Worm (Caenorhabditis elegans) whole organism, mixed stage, embryonic: ENCODE measurements around the gene hmit-1.1.

Source experiments
- blmp-1 ChIP-seq: fragments of 150-350 bp; optimal IDR thresholded peaks from 2 replicates; lab custom pipeline; 2014; ENCODE audit warnings: missing biosample characterization, missing genetic modification characterization
- drap-1 ChIP-seq: fragments of 200-800 bp; sonication (Bioruptor generic); optimal IDR thresholded peaks from 3 replicates; lab custom pipeline; 2018; ENCODE audit warnings: mild to moderate bottlenecking, missing genetic modification characterization, missing compliant biosample characterization
- elt-1 ChIP-seq: sonication (generic microtip); optimal IDR thresholded peaks from 2 replicates; lab custom pipeline; 2017; ENCODE audit warnings: missing genetic modification characterization, mild to moderate bottlenecking, missing compliant biosample characterization, antibody characterized with exemption, moderate library complexity, borderline replicate concordance; ENCODE audit not compliant: insufficient read depth
- lsy-2 ChIP-seq: fragments of 150-350 bp; optimal IDR thresholded peaks from 2 replicates; lab custom pipeline; 2014; ENCODE audit warnings: missing biosample characterization, missing genetic modification characterization
- mep-1 ChIP-seq: fragments of 150-350 bp; optimal IDR thresholded peaks from 2 replicates; lab custom pipeline; 2017; ENCODE audit warnings: missing biosample characterization, missing genetic modification reagents, missing genetic modification characterization, inconsistent platforms
- nhr-2 ChIP-seq: fragments of 150-350 bp; optimal IDR thresholded peaks from 2 replicates; lab custom pipeline; 2014; ENCODE audit warnings: missing biosample characterization, missing genetic modification characterization
- nhr-237 ChIP-seq: fragments of 150-350 bp; optimal IDR thresholded peaks from 2 replicates; lab custom pipeline; 2014; ENCODE audit warnings: missing biosample characterization, missing genetic modification characterization
- nhr-76 ChIP-seq: sonication (generic microtip); optimal IDR thresholded peaks from 2 replicates; lab custom pipeline; 2017; ENCODE audit warnings: missing biosample characterization, missing genetic modification characterization
- pha-4 ChIP-seq: fragments of 150-350 bp; optimal IDR thresholded peaks from 2 replicates; lab custom pipeline; 2018; ENCODE audit warnings: missing biosample characterization, missing genetic modification reagents, missing genetic modification characterization
- snpc-4 ChIP-seq: fragments of 150-350 bp; optimal IDR thresholded peaks from 2 replicates; lab custom pipeline; 2014; ENCODE audit warnings: missing biosample characterization, missing genetic modification characterization
- ztf-11 ChIP-seq: fragments of 150-350 bp; optimal IDR thresholded peaks from 2 replicates; lab custom pipeline; 2014; ENCODE audit warnings: missing biosample characterization, missing genetic modification characterization

ce11 chrV:18553750-18554149, 37.2 kb downstream of the hmit-1.1 start, which contains the start of gene Y51A2D.8:
- TF ChIP-seq nhr-2 (no peak), drap-1 (GFP tag; lab: Kevin White, UChicago) (no peak), elt-1 (tag; lab: Kevin White, UChicago) (no peak), nhr-76 (tag; lab: Kevin White, UChicago) (no peak), snpc-4 (tag; lab: Kevin White, UChicago) (no peak), pha-4 (tag; lab: Kevin White, UChicago) (no peak), blmp-1 (tag; lab: Kevin White, UChicago) (no peak), mep-1 (tag; lab: Kevin White, UChicago) (no peak), lsy-2 (tag; lab: Kevin White, UChicago) (no peak), nhr-237 (tag; lab: Kevin White, UChicago) (no peak), ztf-11 (tag; lab: Kevin White, UChicago) (no peak)
